Worm (Caenorhabditis elegans): ENCODE measurements around the gene H11E01.3.

The H11E01.3 gene

ce11 chrX:1604606-1605005 lies at the start of gene H11E01.3:
Gene H11E01.3 (plus strand): TSS chrX:1604906.
- TF ChIP-seq npax-4 (tag; optimal IDR thresholded peaks at IDR 0.05) (no peak), elt-2 (tag; optimal IDR thresholded peaks at IDR 0.05) (no peak), Y22D7AL.16 (tag; optimal IDR thresholded peaks at IDR 0.05) (no peak), fkh-6 (tag; optimal IDR thresholded peaks at IDR 0.05) (no peak), ceh-22 (tag; optimal IDR thresholded peaks at IDR 0.05) (no peak), rnt-1 (tag; optimal IDR thresholded peaks at IDR 0.05) (no peak), ceh-45 (GFP tag; IDR thresholded peaks at IDR 0.05) (no peak), gmeb-2 (tag; optimal IDR thresholded peaks at IDR 0.05) (no peak), T23F11.4 (GFP tag; optimal IDR thresholded peaks at IDR 0.05) (no peak), odd-2 (tag; optimal IDR thresholded peaks at IDR 0.05) (no peak), ceh-6 (GFP tag; optimal IDR thresholded peaks at IDR 0.05) (no peak), zip-5 (tag; optimal IDR thresholded peaks at IDR 0.05) (no peak), C08G9.2 (tag; optimal IDR thresholded peaks at IDR 0.05) (no peak), pag-3 (tag; optimal IDR thresholded peaks at IDR 0.05; ENCODE audit: borderline replicate concordance) (no peak)

ce11 chrX:1556917-1557316 lies 47.8 kb upstream of the H11E01.3 start:
- TF ChIP-seq pat-9 (tag; optimal IDR thresholded peaks at IDR 0.05) (no peak), ceh-30 (tag; optimal IDR thresholded peaks at IDR 0.05) (no peak), ceh-14 (tag; optimal IDR thresholded peaks at IDR 0.05) (no peak), ceh-6 (GFP tag; optimal IDR thresholded peaks at IDR 0.05) (no peak), fax-1 (tag; optimal IDR thresholded peaks at IDR 0.05) (no peak), ceh-22 (tag; optimal IDR thresholded peaks at IDR 0.05) (no peak), rnt-1 (tag; optimal IDR thresholded peaks at IDR 0.05) (no peak), sdc-2 (tag; optimal IDR thresholded peaks at IDR 0.05) (no peak), madf-2 (tag; optimal IDR thresholded peaks at IDR 0.05) (no peak), elt-2 (tag; optimal IDR thresholded peaks at IDR 0.05) (no peak), fkh-10 (GFP tag; optimal IDR thresholded peaks at IDR 0.05) (no peak), fkh-6 (tag; optimal IDR thresholded peaks at IDR 0.05) (no peak), pqm-1 (tag; optimal IDR thresholded peaks at IDR 0.05) (no peak), F13H6.1 (tag; optimal IDR thresholded peaks at IDR 0.05) (no peak), ets-4 (tag; optimal IDR thresholded peaks at IDR 0.05) (no peak), unc-86 (tag; optimal IDR thresholded peaks at IDR 0.05) (no peak)

- TF ChIP-seq ceh-14 (tag; optimal IDR thresholded peaks at IDR 0.05) (no peak), gmeb-2 (tag; optimal IDR thresholded peaks at IDR 0.05) (no peak), unc-55 (GFP tag; optimal IDR thresholded peaks at IDR 0.05) (no peak), tbx-2 (tag; optimal IDR thresholded peaks at IDR 0.05) (no peak), K02D7.2 (tag; optimal IDR thresholded peaks at IDR 0.05) (no peak), ceh-31 (tag; optimal IDR thresholded peaks at IDR 0.05) (no peak)
These were observed 36.3 kb upstream of the H11E01.3 start, which contains the start of gene H02F09.3 for ce11 chrX:1568377-1568776. Gene H02F09.3 (plus strand): TSS chrX:1568677.

- TF ChIP-seq ceh-14 (tag; optimal IDR thresholded peaks at IDR 0.05), result no peak
- no peak for TF ChIP-seq eyg-1 (tag; optimal IDR thresholded peaks at IDR 0.05)
- TF ChIP-seq sox-2 (GFP tag; IDR thresholded peaks at IDR 0.05), result no peak
- no peak for TF ChIP-seq unc-55 (GFP tag; optimal IDR thresholded peaks at IDR 0.05)
- no peak for TF ChIP-seq ceh-19 (GFP tag; optimal IDR thresholded peaks at IDR 0.05)
- no peak for TF ChIP-seq syd-9 (tag; optimal IDR thresholded peaks at IDR 0.05)
- TF ChIP-seq npax-4 (tag; optimal IDR thresholded peaks at IDR 0.05), result no peak
- TF ChIP-seq ceh-45 (GFP tag; IDR thresholded peaks at IDR 0.05), result no peak
- no peak for TF ChIP-seq ahr-1 (tag; optimal IDR thresholded peaks at IDR 0.05)
- no peak for TF ChIP-seq unc-86 (tag; optimal IDR thresholded peaks at IDR 0.05)
- no peak for TF ChIP-seq pag-3 (tag; optimal IDR thresholded peaks at IDR 0.05; ENCODE audit: borderline replicate concordance)
These were observed 32.8 kb upstream of the H11E01.3 start, which contains the start of gene H02F09.2 for ce11 chrX:1571949-1572348. Gene H02F09.2 (plus strand): TSS chrX:1572249.

ce11 chrX:1576337-1576736 lies 28.4 kb upstream of the H11E01.3 start, which contains the start of gene wrt-9:
Gene wrt-9 (plus strand): TSS chrX:1576637.
- TF ChIP-seq pha-4 (tag; optimal IDR thresholded peaks at IDR 0.05) (no peak), T23F11.4 (GFP tag; optimal IDR thresholded peaks at IDR 0.05) (no peak), ref-2 (tag; optimal IDR thresholded peaks at IDR 0.05) (no peak), unc-42 (tag; optimal IDR thresholded peaks at IDR 0.05) (no peak), che-1 (tag; optimal IDR thresholded peaks at IDR 0.05) (no peak), pha-2 (tag; optimal IDR thresholded peaks at IDR 0.05) (no peak), hlh-8 (tag; optimal IDR thresholded peaks at IDR 0.05) (no peak), ttx-3 (tag; optimal IDR thresholded peaks at IDR 0.05) (no peak), ceh-48 (tag; optimal IDR thresholded peaks at IDR 0.05) (no peak), ceh-34 (tag; optimal IDR thresholded peaks at IDR 0.05) (no peak), nhr-232 (tag; optimal IDR thresholded peaks at IDR 0.05) (no peak), fax-1 (tag; optimal IDR thresholded peaks at IDR 0.05) (no peak)
